Worm (Caenorhabditis elegans) whole organism, L2 larva: ENCODE results near the gene spn-4.

Source experiments
- C34F6.9 ChIP-seq: fragments of 150-350 bp; optimal IDR thresholded peaks from 2 replicates; lab custom pipeline; 2014; ENCODE audit warnings: missing biosample characterization, missing genetic modification characterization
- F13H6.1 ChIP-seq: sonication (generic microtip); optimal IDR thresholded peaks from 2 replicates; lab custom pipeline; 2016; ENCODE audit warnings: missing genetic modification characterization, missing compliant biosample characterization
- alr-1 ChIP-seq: fragments of 150-350 bp; optimal IDR thresholded peaks from 2 replicates; lab custom pipeline; 2014; ENCODE audit warnings: missing biosample characterization, missing genetic modification characterization
- aly-2 ChIP-seq: fragments of 150-350 bp; optimal IDR thresholded peaks from 2 replicates; lab custom pipeline; 2014; ENCODE audit warnings: missing biosample characterization, missing genetic modification characterization
- ama-1 ChIP-seq: fragments of 150-350 bp; optimal IDR thresholded peaks from 2 replicates; lab custom pipeline; 2018; ENCODE audit warnings: inconsistent platforms
- blmp-1 ChIP-seq: sonication (generic microtip); optimal IDR thresholded peaks from 2 replicates; lab custom pipeline; 2017; ENCODE audit warnings: missing genetic modification characterization, mild to moderate bottlenecking, missing compliant biosample characterization, antibody characterized with exemption, moderate library complexity; ENCODE audit not compliant: insufficient read depth
- ceh-16 ChIP-seq: fragments of 150-350 bp; optimal IDR thresholded peaks from 2 replicates; lab custom pipeline; 2014; ENCODE audit warnings: missing biosample characterization, missing genetic modification characterization
- ceh-82 ChIP-seq: fragments of 150-350 bp; optimal IDR thresholded peaks from 2 replicates; lab custom pipeline; 2014; ENCODE audit warnings: missing biosample characterization, missing genetic modification characterization
- egl-27 ChIP-seq: sonication (generic microtip); optimal IDR thresholded peaks from 3 replicates; lab custom pipeline; 2017; ENCODE audit warnings: missing biosample characterization, missing genetic modification reagents, missing genetic modification characterization
- elt-1 ChIP-seq: fragments of 150-350 bp; optimal IDR thresholded peaks from 2 replicates; lab custom pipeline; 2014; ENCODE audit warnings: missing biosample characterization, missing genetic modification characterization
- elt-3 ChIP-seq: sonication (generic microtip); optimal IDR thresholded peaks from 2 replicates; lab custom pipeline; 2017; ENCODE audit warnings: missing biosample characterization, missing genetic modification characterization
- fos-1 ChIP-seq: fragments of 150-350 bp; optimal IDR thresholded peaks from 2 replicates; lab custom pipeline; 2014; ENCODE audit warnings: missing biosample characterization, missing genetic modification characterization
- lin-13 ChIP-seq: fragments of 150-350 bp; optimal IDR thresholded peaks from 2 replicates; lab custom pipeline; 2014; ENCODE audit warnings: missing biosample characterization, missing genetic modification reagents, missing genetic modification characterization
- lin-39 ChIP-seq: fragments of 150-350 bp; optimal IDR thresholded peaks from 2 replicates; lab custom pipeline; 2014; ENCODE audit warnings: missing biosample characterization, missing genetic modification reagents, missing genetic modification characterization
- lsy-2 ChIP-seq, 2 experiments: fragments of 150-350 bp in 1 of 2; sonication (generic microtip) in 1 of 2; optimal IDR thresholded peaks; 2 replicates each; lab custom pipeline; 2014 to 2017; ENCODE audit warnings: missing biosample characterization in 2 of 2, missing genetic modification characterization in 2 of 2
- mab-5 ChIP-seq: fragments of 150-350 bp; optimal IDR thresholded peaks from 2 replicates; lab custom pipeline; 2014; ENCODE audit warnings: missing biosample characterization, missing genetic modification characterization
- mbf-1 ChIP-seq: sonication (generic microtip); optimal IDR thresholded peaks from 2 replicates; lab custom pipeline; 2017; ENCODE audit warnings: missing biosample characterization, missing genetic modification characterization
- mdl-1 ChIP-seq, 2 experiments: fragments of 150-350 bp in 1 of 2; sonication (generic microtip) in 1 of 2; optimal IDR thresholded peaks; 2 replicates each; lab custom pipeline; 2017; ENCODE audit warnings: missing biosample characterization in 2 of 2, missing genetic modification characterization in 2 of 2
- nhr-10 ChIP-seq: sonication (generic microtip); optimal IDR thresholded peaks from 2 replicates; lab custom pipeline; 2017; ENCODE audit warnings: missing biosample characterization, missing genetic modification characterization
- nhr-11 ChIP-seq: fragments of 150-350 bp; optimal IDR thresholded peaks from 2 replicates; lab custom pipeline; 2014; ENCODE audit warnings: missing biosample characterization, missing genetic modification characterization
- nhr-12 ChIP-seq: fragments of 150-350 bp; optimal IDR thresholded peaks from 2 replicates; lab custom pipeline; 2014; ENCODE audit warnings: missing biosample characterization, missing genetic modification characterization
- nhr-129 ChIP-seq: fragments of 150-350 bp; optimal IDR thresholded peaks from 2 replicates; lab custom pipeline; 2014; ENCODE audit warnings: missing biosample characterization, missing genetic modification characterization
- nhr-237 ChIP-seq: fragments of 150-350 bp; optimal IDR thresholded peaks from 2 replicates; lab custom pipeline; 2014; ENCODE audit warnings: missing biosample characterization, missing genetic modification characterization
- nhr-25 ChIP-seq: fragments of 150-350 bp; sonication (generic microtip); optimal IDR thresholded peaks from 3 replicates; lab custom pipeline; 2014; ENCODE audit warnings: missing biosample characterization, missing genetic modification characterization
- nhr-6 ChIP-seq: fragments of 150-350 bp; optimal IDR thresholded peaks from 2 replicates; lab custom pipeline; 2014; ENCODE audit warnings: missing biosample characterization, missing genetic modification characterization
- sem-4 ChIP-seq: fragments of 150-350 bp; optimal IDR thresholded peaks from 2 replicates; lab custom pipeline; 2014; ENCODE audit warnings: missing biosample characterization, missing genetic modification reagents, missing genetic modification characterization
- sma-3 ChIP-seq: sonication (generic microtip); optimal IDR thresholded peaks from 2 replicates; lab custom pipeline; 2016; ENCODE audit warnings: missing genetic modification reagents, missing genetic modification characterization, missing compliant biosample characterization
- sma-9 ChIP-seq, 2 experiments: fragments of 150-350 bp in 1 of 2; sonication (generic microtip) in 1 of 2; optimal IDR thresholded peaks; 2 replicates each; lab custom pipeline; 2014 to 2016; ENCODE audit warnings: missing genetic modification characterization in 2 of 2, mild to moderate bottlenecking in 1 of 2, missing biosample characterization in 1 of 2, missing compliant biosample characterization in 1 of 2, missing genetic modification reagents in 1 of 2, moderate library complexity in 1 of 2
- snpc-4 ChIP-seq: fragments of 150-350 bp; optimal IDR thresholded peaks from 2 replicates; lab custom pipeline; 2014; ENCODE audit warnings: missing biosample characterization, missing genetic modification characterization
- unc-39 ChIP-seq: fragments of 150-350 bp; optimal IDR thresholded peaks from 2 replicates; lab custom pipeline; 2014; ENCODE audit warnings: missing biosample characterization, missing genetic modification characterization
- unc-55 ChIP-seq: fragments of 150-350 bp; sonication (generic microtip); optimal IDR thresholded peaks from 3 replicates; lab custom pipeline; 2014; ENCODE audit warnings: missing biosample characterization, missing genetic modification reagents, missing genetic modification characterization
- unc-62 ChIP-seq: fragments of 150-350 bp; optimal IDR thresholded peaks from 2 replicates; lab custom pipeline; 2014; ENCODE audit warnings: missing biosample characterization, missing genetic modification reagents, missing genetic modification characterization
- zag-1 ChIP-seq: fragments of 150-350 bp; optimal IDR thresholded peaks from 2 replicates; lab custom pipeline; 2014; ENCODE audit warnings: missing biosample characterization, missing genetic modification characterization
- ztf-11 ChIP-seq: sonication (generic microtip); optimal IDR thresholded peaks from 2 replicates; lab custom pipeline; 2017; ENCODE audit warnings: missing biosample characterization, missing genetic modification characterization
- ztf-4 ChIP-seq: fragments of 150-350 bp; optimal IDR thresholded peaks from 2 replicates; lab custom pipeline; 2014; ENCODE audit warnings: missing biosample characterization, missing genetic modification characterization

The spn-4 gene

ce11 chrV:6819812-6820211, 35.1 kb upstream of the spn-4 start, which contains the start of gene dmsr-13:
dmsr-13 (minus strand) TSS chrV:6819912.
- TF ChIP-seq sma-9 (GFP tag; optimal IDR thresholded peaks at IDR 0.05; lab: Kevin White, UChicago): no peak
- no peak for TF ChIP-seq sma-9 (tag; optimal IDR thresholded peaks at IDR 0.05; lab: Kevin White, UChicago)
- no peak for TF ChIP-seq snpc-4 (tag; lab: Kevin White, UChicago)
- no peak for TF ChIP-seq elt-1 (tag; lab: Kevin White, UChicago)
- TF ChIP-seq nhr-6: no peak
- no peak for TF ChIP-seq mdl-1 (tag; optimal IDR thresholded peaks at IDR 0.05; lab: Kevin White, UChicago)
- TF ChIP-seq nhr-129 (tag; lab: Kevin White, UChicago): no peak
- no peak for TF ChIP-seq lin-39 (tag; lab: Kevin White, UChicago)
- no peak for TF ChIP-seq egl-27 (tag; lab: Kevin White, UChicago)
- TF ChIP-seq elt-3 (tag; lab: Kevin White, UChicago): no peak
- TF ChIP-seq ceh-82 (tag; lab: Kevin White, UChicago): no peak
- no peak for TF ChIP-seq ztf-4 (tag; lab: Kevin White, UChicago)
- TF ChIP-seq unc-39 (tag; lab: Kevin White, UChicago): no peak
- TF ChIP-seq nhr-237: no peak
- no peak for TF ChIP-seq mbf-1 (tag; lab: Kevin White, UChicago)
- no peak for TF ChIP-seq F13H6.1 (tag; lab: Kevin White, UChicago)
- TF ChIP-seq ama-1 (lab: Kevin White, UChicago): no peak

ce11 chrV:6817184-6817583, 32.5 kb upstream of the spn-4 start, which contains the start of gene dmsr-14:
dmsr-14 (minus strand) TSS chrV:6817284.
- TF ChIP-seq sma-3 (GFP tag; lab: Kevin White, UChicago) (no peak), nhr-12 (no peak), fos-1 (tag; lab: Kevin White, UChicago) (no peak), sem-4 (tag; lab: Kevin White, UChicago) (no peak), lin-13 (GFP tag; lab: Kevin White, UChicago) (no peak), unc-62 (GFP tag; lab: Kevin White, UChicago) (no peak), aly-2 (tag; lab: Kevin White, UChicago) (no peak), alr-1 (tag; lab: Kevin White, UChicago) (no peak), nhr-11 (tag; lab: Kevin White, UChicago) (no peak), nhr-10 (tag; lab: Kevin White, UChicago) (no peak), C34F6.9 (tag; lab: Kevin White, UChicago) (no peak), sma-9 (GFP tag; optimal IDR thresholded peaks at IDR 0.05; lab: Kevin White, UChicago) (no peak), sma-9 (tag; optimal IDR thresholded peaks at IDR 0.05; lab: Kevin White, UChicago) (no peak), mab-5 (tag; lab: Kevin White, UChicago) (no peak), nhr-25 (no peak), ceh-16 (tag; lab: Kevin White, UChicago) (no peak), ceh-82 (tag; lab: Kevin White, UChicago) (no peak), unc-39 (tag; lab: Kevin White, UChicago) (no peak), mbf-1 (tag; lab: Kevin White, UChicago) (no peak)

DNA sequence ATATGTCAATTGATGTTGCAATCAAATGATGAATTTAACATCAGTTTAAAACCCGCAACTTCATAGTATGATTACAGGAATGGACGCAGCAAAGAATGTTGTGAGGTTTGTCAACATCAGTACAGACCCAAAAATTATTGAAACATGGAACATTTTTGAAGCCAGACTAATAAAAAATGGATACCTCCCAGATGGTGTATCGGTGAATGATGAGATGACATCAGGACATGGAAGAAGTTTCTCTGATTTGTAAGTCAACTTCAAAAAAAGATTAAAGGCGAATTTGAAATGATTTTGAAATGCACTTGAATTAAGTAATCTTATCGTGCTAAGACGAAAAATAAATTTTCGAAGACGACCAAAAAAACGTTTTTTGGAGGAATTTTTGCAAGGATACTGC, 29.2 kb upstream of the spn-4 start:
- TF ChIP-seq ztf-11: no peak

DNA sequence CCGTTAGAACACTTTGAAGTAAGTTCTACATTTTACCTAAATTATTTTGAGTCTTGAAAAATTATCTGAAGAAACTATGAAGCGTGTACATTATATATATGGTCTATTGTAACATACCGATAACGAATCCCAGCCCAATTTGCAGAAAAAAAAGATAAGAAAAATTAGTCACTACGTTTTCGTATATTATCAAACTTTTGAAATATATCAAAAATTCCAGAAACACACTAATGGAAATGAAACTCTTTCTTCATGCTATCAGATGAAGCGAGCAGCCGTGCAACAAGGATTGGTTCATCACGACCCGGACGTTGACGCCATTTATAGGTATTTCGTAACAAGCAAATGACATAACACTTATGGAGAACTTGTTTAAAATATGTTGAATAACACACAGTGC, 27.2 kb upstream of the spn-4 start:
- TF ChIP-seq fos-1 (tag; lab: Kevin White, UChicago): peak; percentile 91
- no peak for TF ChIP-seq F13H6.1 (tag; lab: Kevin White, UChicago)
- no peak for TF ChIP-seq alr-1 (tag; lab: Kevin White, UChicago)
- TF ChIP-seq ceh-16 (tag; lab: Kevin White, UChicago): no peak
- no peak for TF ChIP-seq blmp-1 (tag; lab: Kevin White, UChicago)
- no peak for TF ChIP-seq lin-13 (GFP tag; lab: Kevin White, UChicago)
- TF ChIP-seq, all 48 proteins: peak for 1

DNA sequence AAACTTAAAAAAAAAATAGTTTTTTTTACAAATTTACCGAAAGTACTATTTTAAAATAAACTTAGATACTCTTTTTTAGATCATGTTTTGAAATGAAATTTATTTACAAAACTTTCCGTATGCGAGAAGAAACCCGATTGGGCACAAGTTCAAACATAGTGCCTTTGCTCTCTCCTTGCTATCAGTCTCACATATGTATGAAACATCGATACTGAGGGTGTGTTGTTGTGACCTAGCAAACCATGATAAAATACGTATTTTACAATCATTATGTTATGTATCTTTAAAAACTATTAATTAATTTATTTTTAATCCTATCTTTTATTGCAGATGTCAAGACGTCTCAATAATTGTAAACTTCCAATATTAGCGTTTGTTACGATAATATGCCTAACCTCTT, 25.4 kb upstream of the spn-4 start:
- TF ChIP-seq ztf-4 (tag; lab: Kevin White, UChicago): no peak
- TF ChIP-seq fos-1 (tag; lab: Kevin White, UChicago): peak; percentile 93

- TF ChIP-seq sma-9 (GFP tag; optimal IDR thresholded peaks at IDR 0.05; lab: Kevin White, UChicago): no peak
- TF ChIP-seq sma-9 (tag; optimal IDR thresholded peaks at IDR 0.05; lab: Kevin White, UChicago): no peak
- no peak for TF ChIP-seq ama-1 (lab: Kevin White, UChicago)
- no peak for TF ChIP-seq mab-5 (tag; lab: Kevin White, UChicago)
- no peak for TF ChIP-seq nhr-10 (tag; lab: Kevin White, UChicago)
- no peak for TF ChIP-seq lin-39 (tag; lab: Kevin White, UChicago)
- TF ChIP-seq blmp-1 (tag; lab: Kevin White, UChicago): no peak
- no peak for TF ChIP-seq nhr-237
- no peak for TF ChIP-seq lsy-2 (tag; optimal IDR thresholded peaks at IDR 0.05; lab: Kevin White, UChicago)
- no peak for TF ChIP-seq mdl-1 (tag; optimal IDR thresholded peaks at IDR 0.05; lab: Kevin White, UChicago)
- TF ChIP-seq nhr-129 (tag; lab: Kevin White, UChicago): no peak
- no peak for TF ChIP-seq sma-3 (GFP tag; lab: Kevin White, UChicago)
- TF ChIP-seq ztf-11: no peak
- TF ChIP-seq zag-1 (tag; lab: Kevin White, UChicago): no peak
- TF ChIP-seq elt-3 (tag; lab: Kevin White, UChicago): no peak
- TF ChIP-seq unc-55 (GFP tag; lab: Kevin White, UChicago): no peak
Measured at ce11 chrV:6808962-6809361, 24.3 kb upstream of the spn-4 start, which contains the start of gene dmsr-16. dmsr-16 (minus strand) TSS chrV:6809062.
